Fruit fly (Drosophila melanogaster) whole organism: Measurements from ENCODE around the gene CG5800.

Experiments used
- CG8478 ChIP-seq: fragments of >200 bp; optimal IDR thresholded peaks from 2 replicates; lab custom pipeline; 2018; ENCODE audit warnings: inconsistent platforms
- EcR ChIP-seq, 2 experiments: fragments of >200 bp; optimal IDR thresholded peaks; 2 replicates each; lab custom pipeline; 2017; ENCODE audit warnings: missing biosample characterization in 2 of 2, missing genetic modification characterization in 2 of 2, missing genetic modification reagents in 2 of 2
- pan ChIP-seq: fragments of >200 bp; optimal IDR thresholded peaks from 2 replicates; lab custom pipeline; 2017
- psq ChIP-seq: fragments of >200 bp; optimal IDR thresholded peaks from 2 replicates; lab custom pipeline; 2017
- usp ChIP-seq: fragments of >200 bp; optimal IDR thresholded peaks from 2 replicates; lab custom pipeline; 2017; ENCODE audit warnings: missing biosample characterization, missing genetic modification characterization, mixed read lengths

DNA sequence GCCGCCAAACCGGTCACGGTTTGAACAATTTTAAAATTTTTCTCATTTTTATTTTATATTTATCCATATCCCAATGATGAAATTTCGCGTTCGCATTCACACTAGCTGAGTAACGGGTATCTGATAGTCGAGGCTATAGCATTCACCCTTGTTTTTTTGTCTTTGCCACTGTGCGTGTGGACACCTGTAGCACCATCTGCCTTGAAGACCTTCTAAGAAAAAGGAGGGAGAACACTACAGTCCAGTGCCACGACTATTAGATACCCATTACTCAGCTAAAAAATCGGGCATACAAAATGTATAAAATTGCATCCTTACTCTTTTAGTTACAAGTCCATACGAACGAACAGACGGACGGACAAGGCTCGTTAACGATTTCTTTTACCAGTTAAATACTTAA is 13.9 kb upstream of the CG5800 start:
- TF ChIP-seq pan (lab: Kevin White, UChicago), result no peak
- no peak for TF ChIP-seq usp (GFP tag; lab: Kevin White, UChicago)
- TF ChIP-seq psq (lab: Kevin White, UChicago), result no peak
- TF ChIP-seq CG8478, result no peak
- TF ChIP-seq EcR (GFP tag; optimal IDR thresholded peaks at IDR 0.05; lab: Kevin White, UChicago), result no peak
